Worm (Caenorhabditis elegans) whole organism, L4 larva: ENCODE measurements around the gene F46H5.11.

Source experiments
- D1046.2 ChIP-seq: fragments of 200-800 bp; sonication (Bioruptor generic); IDR thresholded peaks from 2 replicates; pipeline ENCODE4 v1.3.6; 2022; ENCODE audit warnings: missing genetic modification characterization, missing compliant biosample characterization
- F26F4.8 ChIP-seq: fragments of 200-800 bp; sonication (Bioruptor generic); conservative IDR thresholded peaks from 2 replicates; pipeline ENCODE4 v1.3.6; 2022; ENCODE audit warnings: missing genetic modification characterization, missing compliant biosample characterization
- F49E8.2 ChIP-seq: sonication (generic microtip); optimal IDR thresholded peaks from 2 replicates; lab custom pipeline; 2016; ENCODE audit warnings: missing compliant biosample characterization, mild to moderate bottlenecking, missing genetic modification characterization, borderline replicate concordance
- R02D3.7 ChIP-seq: fragments of 150-350 bp; sonication (generic microtip); optimal IDR thresholded peaks from 3 replicates; lab custom pipeline; 2014; ENCODE audit warnings: missing biosample characterization, missing genetic modification characterization
- T26A8.4 ChIP-seq: fragments of 200-800 bp; sonication (Bioruptor generic); IDR thresholded peaks from 2 replicates; pipeline ENCODE4 v1.3.6; 2022; ENCODE audit warnings: missing genetic modification characterization, missing compliant biosample characterization
- Y48G9A.11 ChIP-seq: fragments of 200-800 bp; sonication (Bioruptor generic); IDR thresholded peaks from 2 replicates; pipeline ENCODE4 v1.3.6; 2022; ENCODE audit warnings: missing genetic modification reagents, missing genetic modification characterization, missing compliant biosample characterization
- aha-1 ChIP-seq: fragments of 150-350 bp; peaks from one replicate; lab custom pipeline; 2014; ENCODE audit warnings: missing biosample characterization, missing genetic modification characterization
- ama-1 ChIP-seq: fragments of 150-350 bp; optimal IDR thresholded peaks from 2 replicates; lab custom pipeline; 2014; ENCODE audit warnings: inconsistent platforms, mixed read lengths
- arid-1 ChIP-seq: fragments of 200-800 bp; sonication (Bioruptor generic); conservative IDR thresholded peaks from 2 replicates; pipeline ENCODE4 v1.3.6; 2022; ENCODE audit warnings: missing genetic modification reagents, missing genetic modification characterization, missing compliant biosample characterization
- attf-4 ChIP-seq: sonication (generic microtip); optimal IDR thresholded peaks from 3 replicates; lab custom pipeline; 2017; ENCODE audit warnings: missing biosample characterization, missing genetic modification characterization
- ceh-20 ChIP-seq: fragments of 200-800 bp; sonication (Bioruptor generic); IDR thresholded peaks from 2 replicates; pipeline ENCODE4 v1.3.6; 2022; ENCODE audit warnings: missing genetic modification reagents, missing genetic modification characterization, missing compliant biosample characterization
- ceh-32 ChIP-seq: sonication (generic microtip); optimal IDR thresholded peaks from 2 replicates; lab custom pipeline; 2016; ENCODE audit warnings: mild to moderate bottlenecking, missing genetic modification characterization, missing compliant biosample characterization; ENCODE audit not compliant: poor library complexity
- ceh-82 ChIP-seq: sonication (generic microtip); optimal IDR thresholded peaks from 2 replicates; lab custom pipeline; 2017; ENCODE audit warnings: missing biosample characterization, missing genetic modification characterization
- daf-16 ChIP-seq, 3 experiments: sonication (generic microtip); optimal IDR thresholded peaks; 2 replicates each; lab custom pipeline; 2016 to 2017; ENCODE audit warnings: missing genetic modification characterization in 3 of 3, missing genetic modification reagents in 3 of 3, mild to moderate bottlenecking in 2 of 3, missing compliant biosample characterization in 2 of 3, missing biosample characterization in 1 of 3, moderate library complexity in 1 of 3
- daf-8 ChIP-seq: fragments of 200-800 bp; sonication (Bioruptor generic); IDR thresholded peaks from 2 replicates; pipeline ENCODE4 v1.3.6; 2022; ENCODE audit warnings: missing genetic modification characterization, missing compliant biosample characterization
- dmd-6 ChIP-seq: fragments of 200-800 bp; sonication (Bioruptor generic); IDR thresholded peaks from 2 replicates; pipeline ENCODE4 v1.3.6; 2022; ENCODE audit warnings: missing genetic modification reagents, missing genetic modification characterization, missing compliant biosample characterization
- dpl-1 ChIP-seq: fragments of 150-350 bp; optimal IDR thresholded peaks from 2 replicates; lab custom pipeline; 2014; ENCODE audit warnings: missing biosample characterization, missing genetic modification reagents, missing genetic modification characterization
- dve-1 ChIP-seq: sonication (generic microtip); optimal IDR thresholded peaks from 2 replicates; lab custom pipeline; 2017; ENCODE audit warnings: antibody characterized with exemption, mild to moderate bottlenecking, missing genetic modification characterization, missing compliant biosample characterization; ENCODE audit not compliant: insufficient read depth
- egl-27 ChIP-seq: sonication (generic microtip); optimal IDR thresholded peaks from 3 replicates; lab custom pipeline; 2017; ENCODE audit warnings: missing biosample characterization, missing genetic modification reagents, missing genetic modification characterization
- fkh-10 ChIP-seq: fragments of 150-350 bp; optimal IDR thresholded peaks from 2 replicates; lab custom pipeline; 2014; ENCODE audit warnings: missing biosample characterization, missing genetic modification reagents, missing genetic modification characterization
- hlh-11 ChIP-seq: fragments of 200-800 bp; sonication (Bioruptor generic); optimal IDR thresholded peaks from 2 replicates; lab custom pipeline; 2018; ENCODE audit warnings: mild to moderate bottlenecking, missing genetic modification characterization, missing compliant biosample characterization
- hlh-30 ChIP-seq: sonication (generic microtip); optimal IDR thresholded peaks from 2 replicates; lab custom pipeline; 2017; ENCODE audit warnings: antibody characterized with exemption, mild to moderate bottlenecking, missing genetic modification characterization, missing compliant biosample characterization; ENCODE audit not compliant: insufficient read depth
- hmg-1.1 ChIP-seq: fragments of 200-800 bp; sonication (Bioruptor generic); IDR thresholded peaks from 2 replicates; pipeline ENCODE4 v1.3.6; 2022; ENCODE audit warnings: missing genetic modification reagents, missing genetic modification characterization, missing compliant biosample characterization
- jun-1 ChIP-seq: fragments of 150-350 bp; optimal IDR thresholded peaks from 2 replicates; lab custom pipeline; 2014; ENCODE audit warnings: missing biosample characterization, missing genetic modification reagents, missing genetic modification characterization
- lin-15B ChIP-seq: fragments of 150-350 bp; sonication (generic microtip); optimal IDR thresholded peaks from 3 replicates; lab custom pipeline; 2014; ENCODE audit warnings: missing biosample characterization, missing genetic modification characterization
- lin-29 ChIP-seq: fragments of 200-800 bp; sonication (Bioruptor generic); IDR thresholded peaks from 2 replicates; pipeline ENCODE4 v1.3.6; 2022; ENCODE audit warnings: missing genetic modification reagents, missing genetic modification characterization, missing compliant biosample characterization
- lsy-2 ChIP-seq, 2 experiments: fragments of 150-350 bp in 1 of 2; sonication (generic microtip) in 1 of 2; optimal IDR thresholded peaks; 2 replicates each; lab custom pipeline; 2014 to 2017; ENCODE audit warnings: missing biosample characterization in 2 of 2, missing genetic modification characterization in 2 of 2
- mes-2 ChIP-seq: sonication (generic microtip); optimal IDR thresholded peaks from 2 replicates; lab custom pipeline; 2016; ENCODE audit warnings: missing genotype, mild to moderate bottlenecking, missing genetic modification characterization, missing compliant biosample characterization; ENCODE audit not compliant: poor library complexity, severe bottlenecking
- nhr-10 ChIP-seq: fragments of 150-350 bp; optimal IDR thresholded peaks from 2 replicates; lab custom pipeline; 2014; ENCODE audit warnings: missing biosample characterization, missing genetic modification characterization
- nhr-11 ChIP-seq: fragments of 150-350 bp; optimal IDR thresholded peaks from 2 replicates; lab custom pipeline; 2014; ENCODE audit warnings: missing biosample characterization, missing genetic modification characterization
- nhr-111 ChIP-seq: fragments of 200-800 bp; sonication (Bioruptor generic); optimal IDR thresholded peaks from 2 replicates; lab custom pipeline; 2018; ENCODE audit warnings: mild to moderate bottlenecking, missing genetic modification characterization, missing compliant biosample characterization
- nhr-28 ChIP-seq: fragments of 150-350 bp; optimal IDR thresholded peaks from 2 replicates; lab custom pipeline; 2014; ENCODE audit warnings: missing biosample characterization, missing genetic modification characterization
- nhr-41 ChIP-seq: fragments of 200-800 bp; sonication (Bioruptor generic); IDR thresholded peaks from 2 replicates; pipeline ENCODE4 v1.3.6; 2022; ENCODE audit warnings: missing genetic modification reagents, missing genetic modification characterization, missing compliant biosample characterization
- nhr-6 ChIP-seq: fragments of 150-350 bp; optimal IDR thresholded peaks from 2 replicates; lab custom pipeline; 2014; ENCODE audit warnings: missing biosample characterization, missing genetic modification characterization
- nhr-77 ChIP-seq: fragments of 150-350 bp; optimal IDR thresholded peaks from 2 replicates; lab custom pipeline; 2014; ENCODE audit warnings: missing biosample characterization, missing genetic modification characterization
- pha-4 ChIP-seq, 2 experiments: fragments of 150-350 bp in 1 of 2; fragments of 200-800 bp in 1 of 2; sonication (Bioruptor generic) in 1 of 2; IDR thresholded peaks in 1 of 2; optimal IDR thresholded peaks in 1 of 2; 2 replicates each; pipeline versions ENCODE4 v1.3.6 to Lab custom; 2014 to 2022; ENCODE audit warnings: missing genetic modification characterization in 2 of 2, missing genetic modification reagents in 2 of 2, missing biosample characterization in 1 of 2, missing compliant biosample characterization in 1 of 2
- pqm-1 ChIP-seq: sonication (generic microtip); optimal IDR thresholded peaks from 2 replicates; lab custom pipeline; 2017; ENCODE audit warnings: missing biosample characterization, missing genetic modification characterization
- spr-1 ChIP-seq: sonication (generic microtip); optimal IDR thresholded peaks from 2 replicates; lab custom pipeline; 2016; ENCODE audit warnings: mild to moderate bottlenecking, missing genetic modification characterization, missing compliant biosample characterization
- spr-3 ChIP-seq: fragments of 200-800 bp; sonication (Bioruptor generic); optimal IDR thresholded peaks from 2 replicates; lab custom pipeline; 2018; ENCODE audit warnings: mild to moderate bottlenecking, missing genetic modification characterization, missing compliant biosample characterization
- tra-1 ChIP-seq: fragments of 200-800 bp; sonication (Bioruptor generic); IDR thresholded peaks from 2 replicates; pipeline ENCODE4 v1.3.6; 2022; ENCODE audit warnings: missing genetic modification reagents, missing genetic modification characterization, missing compliant biosample characterization
- unc-130 ChIP-seq: sonication (generic microtip); optimal IDR thresholded peaks from 2 replicates; lab custom pipeline; 2016; ENCODE audit warnings: missing genetic modification reagents, missing genetic modification characterization, missing compliant biosample characterization
- unc-62 ChIP-seq, 3 experiments: fragments of 150-350 bp in 1 of 3; sonication (generic microtip); optimal IDR thresholded peaks in 2 of 3; peaks in 1 of 3; 1 replicate in 1 of 3; 2 replicates in 2 of 3; lab custom pipeline; 2014 to 2017; ENCODE audit warnings: missing biosample characterization in 3 of 3, missing genetic modification characterization in 3 of 3, missing genetic modification reagents in 3 of 3, missing genotype in 1 of 3
- ztf-7 ChIP-seq: fragments of 150-350 bp; optimal IDR thresholded peaks from 2 replicates; lab custom pipeline; 2014; ENCODE audit warnings: missing biosample characterization, missing genetic modification characterization

F46H5.11 gene

DNA sequence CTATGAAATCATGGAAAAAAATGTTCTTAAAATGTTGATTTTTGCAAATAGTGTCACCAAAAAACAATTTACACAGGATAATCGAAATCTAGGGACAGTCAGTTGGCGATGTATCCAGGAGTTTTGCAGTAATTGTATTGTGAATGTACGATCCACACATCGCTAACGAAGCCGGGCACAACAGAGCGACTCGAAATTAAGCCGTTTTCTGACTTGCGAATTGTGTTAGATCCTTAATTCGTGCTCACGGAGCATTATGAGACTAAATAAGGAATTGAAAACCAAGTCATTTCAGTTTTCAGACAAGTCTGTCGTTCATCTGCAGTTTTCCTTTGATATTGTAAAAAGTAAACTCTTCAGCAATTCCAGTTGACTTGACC is 37.8 kb downstream of the F46H5.11 start:
- TF ChIP-seq F26F4.8 (GFP tag; lab: Robert Waterston, UW) (no peak), unc-62 (GFP tag; optimal IDR thresholded peaks at IDR 0.05 in 1 of 2; lab: Kevin White, UChicago) (peak in 1 of 2 experiments; percentile 92), unc-62 (tag; optimal IDR thresholded peaks at IDR 0.05; lab: Kevin White, UChicago) (no peak)

DNA sequence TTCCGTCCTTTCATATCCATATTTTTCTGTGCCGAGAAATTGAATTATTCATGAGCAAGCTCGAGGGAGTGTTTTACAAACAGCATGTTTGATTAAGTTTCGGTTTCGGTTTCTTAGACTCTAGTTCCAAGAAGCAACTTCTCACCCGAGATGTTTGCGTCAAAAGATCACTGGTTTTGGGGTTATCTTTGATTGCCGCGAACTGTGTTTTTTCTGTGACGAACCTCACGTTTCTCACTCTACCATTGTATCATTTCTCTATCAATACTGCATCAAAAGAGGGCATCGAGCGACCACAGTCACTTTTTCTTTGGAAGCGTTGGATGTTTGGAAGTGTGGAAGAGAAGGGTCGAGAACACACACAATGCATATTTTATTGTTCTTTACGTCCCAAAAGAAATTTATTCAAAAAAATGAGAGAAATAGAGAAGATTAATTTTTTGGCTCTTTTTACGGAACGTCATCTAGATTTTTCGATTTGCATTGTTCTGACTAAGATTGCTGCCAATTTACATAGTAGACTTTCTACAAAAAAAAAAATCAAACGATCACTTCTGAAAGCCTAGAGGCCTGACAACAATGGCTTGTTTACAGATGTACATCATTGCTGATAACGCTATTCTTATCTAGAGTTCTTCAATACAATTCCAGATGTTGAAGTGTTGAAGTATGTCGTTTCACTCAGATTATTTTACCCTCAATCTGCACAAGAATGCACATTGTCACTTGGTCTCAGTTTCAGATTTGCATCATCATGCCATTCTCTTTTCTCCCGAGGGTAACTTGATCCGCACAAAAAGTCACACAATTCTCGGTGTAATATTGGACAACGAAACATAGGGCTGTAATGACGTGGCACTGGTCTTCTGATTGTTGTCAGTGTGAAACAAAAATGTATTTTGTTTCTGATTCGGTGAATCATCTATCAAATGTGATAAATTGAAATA is 38.5 kb downstream of the F46H5.11 start:
- TF ChIP-seq jun-1 = no peak
- no peak for TF ChIP-seq D1046.2 (GFP tag; lab: Robert Waterston, UW)
- TF ChIP-seq dmd-6 (GFP tag; lab: Robert Waterston, UW) = peak; percentile 68
- TF ChIP-seq pqm-1 (tag; lab: Kevin White, UChicago) = peak; percentile 54
- 0 out of 2 replicates have a peak, but pooled peaks have one; percentile 8 for TF ChIP-seq T26A8.4 (GFP tag; lab: Robert Waterston, UW)
- TF ChIP-seq mes-2 = peak; percentile 5
- TF ChIP-seq nhr-28 (tag; lab: Kevin White, UChicago) = peak; percentile 60
- TF ChIP-seq ceh-20 (GFP tag; lab: Robert Waterston, UW) = no peak
- no peak for TF ChIP-seq ztf-7
- TF ChIP-seq pha-4 (GFP tag; IDR thresholded peaks at IDR 0.05; lab: Robert Waterston, UW) = no peak
- TF ChIP-seq pha-4 (tag; optimal IDR thresholded peaks at IDR 0.05; lab: Kevin White, UChicago) = peak; percentile 4
- no peak for TF ChIP-seq spr-1 (tag; lab: Kevin White, UChicago)
- no peak; the same call in 1 of the 2 replicates for TF ChIP-seq tra-1 (GFP tag; lab: Robert Waterston, UW)
- TF ChIP-seq ceh-32 (tag; lab: Kevin White, UChicago) = no peak
- TF ChIP-seq unc-62 (GFP tag; optimal IDR thresholded peaks at IDR 0.05 in 1 of 2; lab: Kevin White, UChicago) = peak in 1 of 2 experiments; percentile 92
- TF ChIP-seq unc-62 (tag; optimal IDR thresholded peaks at IDR 0.05; lab: Kevin White, UChicago) = no peak
- TF ChIP-seq egl-27 (tag; lab: Kevin White, UChicago) = no peak
- peak; percentile 38 for TF ChIP-seq hlh-30 (tag; lab: Kevin White, UChicago)
- TF ChIP-seq nhr-10 (tag; lab: Kevin White, UChicago) = peak; percentile 15
- peak; percentile 32 for TF ChIP-seq nhr-6 (tag; lab: Kevin White, UChicago)
- peak; percentile 90 for TF ChIP-seq aha-1 (tag; lab: Kevin White, UChicago)
- TF ChIP-seq ceh-82 (tag; lab: Kevin White, UChicago) = no peak
- TF ChIP-seq hlh-11 = peak; percentile 38
- TF ChIP-seq lsy-2 (tag; optimal IDR thresholded peaks at IDR 0.05; lab: Kevin White, UChicago) = peak in 1 of 2 experiments; percentile 8
- TF ChIP-seq ama-1 = peak; percentile 35
- peak in 1 of 2 experiments; percentile 10 for TF ChIP-seq daf-16 (GFP tag; optimal IDR thresholded peaks at IDR 0.05; lab: Kevin White, UChicago)
- peak; percentile 93 for TF ChIP-seq daf-16 (tag; optimal IDR thresholded peaks at IDR 0.05; lab: Kevin White, UChicago)
- peak; percentile 29 for TF ChIP-seq dve-1

DNA sequence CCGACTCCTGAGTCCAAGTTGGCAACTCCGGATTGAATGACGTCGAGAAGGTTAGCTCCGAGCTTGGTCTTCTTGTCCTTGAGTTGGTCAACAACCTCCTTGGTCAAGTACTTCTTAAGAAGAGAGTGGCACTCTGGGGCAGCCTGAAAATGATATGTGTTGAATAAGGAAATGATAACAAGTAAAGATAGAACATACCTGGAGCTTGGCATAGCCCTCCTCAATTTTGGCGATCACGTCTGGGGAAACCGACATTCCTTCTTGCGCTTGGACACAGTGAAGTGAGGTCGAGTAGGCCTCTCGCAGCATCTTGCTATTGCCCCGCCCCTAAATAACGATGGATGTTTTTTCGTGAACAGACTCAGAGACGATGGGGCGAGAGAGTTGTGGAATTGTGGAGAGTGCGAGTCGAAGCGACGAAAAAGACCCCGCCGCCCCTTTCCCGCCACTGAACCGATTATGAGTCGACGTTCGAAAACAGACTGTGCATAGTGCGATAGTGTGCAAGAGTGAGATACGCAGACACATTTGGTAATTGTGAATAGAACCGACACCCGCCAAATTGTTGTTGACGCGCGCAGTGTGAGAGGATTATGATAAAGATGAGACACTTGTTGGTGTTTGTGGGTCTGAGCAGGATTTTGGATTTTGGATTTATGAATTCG is 39.6 kb downstream of the F46H5.11 start:
- TF ChIP-seq daf-8 (GFP tag; lab: Robert Waterston, UW) (no peak), unc-130 (GFP tag; lab: Kevin White, UChicago) (no peak), nhr-77 (no peak), Y48G9A.11 (GFP tag; lab: Robert Waterston, UW) (no peak), F49E8.2 (tag; lab: Kevin White, UChicago) (no peak), lin-15B (no peak), pqm-1 (tag; lab: Kevin White, UChicago) (peak; percentile 10), nhr-41 (GFP tag; lab: Robert Waterston, UW) (no peak), arid-1 (GFP tag; lab: Robert Waterston, UW) (no peak), F26F4.8 (GFP tag; lab: Robert Waterston, UW) (no peak), attf-4 (tag; lab: Kevin White, UChicago) (no peak), nhr-111 (no peak), hmg-1.1 (GFP tag; lab: Robert Waterston, UW) (peak; percentile 50; the same call in 1 of the 2 replicates), dpl-1 (peak; percentile 9), fkh-10 (no peak), tra-1 (GFP tag; lab: Robert Waterston, UW) (no peak), lin-29 (GFP tag; lab: Robert Waterston, UW) (no peak), R02D3.7 (tag; lab: Kevin White, UChicago) (no peak), nhr-6 (tag; lab: Kevin White, UChicago) (peak; percentile 55), spr-3 (no peak), nhr-11 (tag; lab: Kevin White, UChicago) (peak; percentile 29)
